Worm (Caenorhabditis elegans): ENCODE data around the gene F10D7.10.

- TF ChIP-seq nhr-12 (tag; optimal IDR thresholded peaks at IDR 0.05) = no peak
- no peak for TF ChIP-seq ceh-8 (GFP tag; optimal IDR thresholded peaks at IDR 0.05)
- TF ChIP-seq nhr-77 (tag; optimal IDR thresholded peaks at IDR 0.05) = no peak
- no peak for TF ChIP-seq irx-1 (tag; optimal IDR thresholded peaks at IDR 0.05)
These were observed 45.8 kb downstream of the F10D7.10 start, which contains the start of gene C53C11.5 for ce11 chrX:17333752-17334151.

Data from whole organism, L1 larva.